Worm (Caenorhabditis elegans) whole organism, L1 larva: ENCODE measurements around the gene syd-1.

Source experiments
- C04F5.9 ChIP-seq: sonication (generic microtip); optimal IDR thresholded peaks from 2 replicates; lab custom pipeline; 2016; ENCODE audit warnings: missing genetic modification characterization, missing compliant biosample characterization
- C16A3.4 ChIP-seq: fragments of 150-350 bp; optimal IDR thresholded peaks from 2 replicates; lab custom pipeline; 2014; ENCODE audit warnings: missing biosample characterization, missing genetic modification characterization
- Y116A8C.19 ChIP-seq: sonication (generic microtip); optimal IDR thresholded peaks from 2 replicates; lab custom pipeline; 2016; ENCODE audit warnings: missing compliant biosample characterization, missing genetic modification characterization, borderline replicate concordance
- aly-2 ChIP-seq: fragments of 150-350 bp; optimal IDR thresholded peaks from 2 replicates; lab custom pipeline; 2014; ENCODE audit warnings: missing biosample characterization, missing genetic modification characterization
- ama-1 ChIP-seq: fragments of 150-350 bp; optimal IDR thresholded peaks from 2 replicates; lab custom pipeline; 2014
- ceh-63 ChIP-seq: fragments of 200-800 bp; sonication (Bioruptor generic); optimal IDR thresholded peaks from 2 replicates; lab custom pipeline; 2018; ENCODE audit warnings: mild to moderate bottlenecking, missing genetic modification characterization, missing compliant biosample characterization
- ceh-8 ChIP-seq: fragments of 200-800 bp; sonication (Bioruptor generic); optimal IDR thresholded peaks from 2 replicates; lab custom pipeline; 2018; ENCODE audit warnings: mild to moderate bottlenecking, missing genetic modification characterization, moderate library complexity, missing compliant biosample characterization
- ces-1 ChIP-seq: fragments of 150-350 bp; optimal IDR thresholded peaks from 2 replicates; lab custom pipeline; 2014; ENCODE audit warnings: missing biosample characterization, missing genetic modification reagents, missing genetic modification characterization
- dsc-1 ChIP-seq: sonication (generic microtip); optimal IDR thresholded peaks from 2 replicates; lab custom pipeline; 2016; ENCODE audit warnings: mild to moderate bottlenecking, missing genetic modification characterization, missing compliant biosample characterization
- efl-1 ChIP-seq, 4 experiments: fragments of 150-350 bp; optimal IDR thresholded peaks in 3 of 4; peaks in 1 of 4; 1 replicate in 1 of 4; 2 replicates in 3 of 4; lab custom pipeline; 2014; ENCODE audit warnings: missing biosample characterization in 2 of 4, missing genetic modification characterization in 2 of 4, missing genetic modification reagents in 2 of 4
- efl-3 ChIP-seq: fragments of 200-800 bp; sonication (Bioruptor generic); optimal IDR thresholded peaks from 2 replicates; lab custom pipeline; 2018; ENCODE audit warnings: mild to moderate bottlenecking, missing genetic modification characterization, missing compliant biosample characterization
- egl-13 ChIP-seq: sonication (generic microtip); optimal IDR thresholded peaks from 2 replicates; lab custom pipeline; 2016; ENCODE audit warnings: missing genotype, missing genetic modification reagents, missing genetic modification characterization, missing compliant biosample characterization
- elt-2 ChIP-seq: sonication (generic microtip); optimal IDR thresholded peaks from 2 replicates; lab custom pipeline; 2016; ENCODE audit warnings: missing genetic modification characterization, mild to moderate bottlenecking, inconsistent platforms, missing compliant biosample characterization, missing genetic modification reagents
- elt-3 ChIP-seq, 6 experiments: fragments of 150-350 bp in 1 of 6; sonication (generic microtip); optimal IDR thresholded peaks; 2 replicates each; lab custom pipeline; 2017 to 2018; ENCODE audit warnings: missing biosample characterization in 6 of 6, missing genetic modification characterization in 6 of 6, inconsistent platforms in 1 of 6
- fkh-10 ChIP-seq: sonication (generic microtip); optimal IDR thresholded peaks from 2 replicates; lab custom pipeline; 2017; ENCODE audit warnings: missing biosample characterization, missing genetic modification reagents, missing genetic modification characterization
- fkh-4 ChIP-seq: sonication (generic microtip); optimal IDR thresholded peaks from 2 replicates; lab custom pipeline; 2016; ENCODE audit warnings: missing compliant biosample characterization, missing genetic modification characterization, borderline replicate concordance
- fkh-8 ChIP-seq: sonication (generic microtip); optimal IDR thresholded peaks from 2 replicates; lab custom pipeline; 2016; ENCODE audit warnings: mild to moderate bottlenecking, missing genetic modification characterization, missing compliant biosample characterization
- irx-1 ChIP-seq: sonication (generic microtip); optimal IDR thresholded peaks from 2 replicates; lab custom pipeline; 2016; ENCODE audit warnings: missing genetic modification characterization, missing compliant biosample characterization
- isw-1 ChIP-seq: fragments of 200-800 bp; sonication (Bioruptor generic); IDR thresholded peaks from 2 replicates; pipeline ENCODE4 v1.3.6; 2022; ENCODE audit warnings: missing genetic modification characterization, missing compliant biosample characterization
- jun-1 ChIP-seq: fragments of 150-350 bp; optimal IDR thresholded peaks from 2 replicates; lab custom pipeline; 2014; ENCODE audit warnings: missing biosample characterization, missing genetic modification reagents, missing genetic modification characterization
- lin-13 ChIP-seq: fragments of 150-350 bp; optimal IDR thresholded peaks from 2 replicates; lab custom pipeline; 2014; ENCODE audit warnings: missing biosample characterization, missing genetic modification reagents, missing genetic modification characterization
- lin-14 ChIP-seq: fragments of 200-800 bp; sonication (Bioruptor generic); optimal IDR thresholded peaks from 2 replicates; lab custom pipeline; 2018; ENCODE audit warnings: mild to moderate bottlenecking, missing genetic modification characterization, moderate library complexity, missing compliant biosample characterization
- lin-15B ChIP-seq: fragments of 150-350 bp; sonication (generic microtip); optimal IDR thresholded peaks from 3 replicates; lab custom pipeline; 2014; ENCODE audit warnings: missing biosample characterization, missing genetic modification characterization
- lsy-2 ChIP-seq, 2 experiments: fragments of 150-350 bp; optimal IDR thresholded peaks; 2 replicates each; lab custom pipeline; 2014; ENCODE audit warnings: missing biosample characterization in 2 of 2, missing genetic modification characterization in 2 of 2
- mdl-1 ChIP-seq, 2 experiments: fragments of 150-350 bp; optimal IDR thresholded peaks; 2 replicates each; lab custom pipeline; 2014 to 2017; ENCODE audit warnings: missing biosample characterization in 2 of 2, missing genetic modification characterization in 2 of 2, inconsistent platforms in 1 of 2
- mef-2 ChIP-seq: fragments of 150-350 bp; optimal IDR thresholded peaks from 2 replicates; lab custom pipeline; 2014; ENCODE audit warnings: missing biosample characterization, missing genetic modification characterization
- mep-1 ChIP-seq: fragments of 150-350 bp; optimal IDR thresholded peaks from 2 replicates; lab custom pipeline; 2014; ENCODE audit warnings: missing biosample characterization, missing genetic modification characterization
- nhr-11 ChIP-seq: fragments of 150-350 bp; optimal IDR thresholded peaks from 2 replicates; lab custom pipeline; 2014; ENCODE audit warnings: missing biosample characterization, missing genetic modification characterization
- nhr-19 ChIP-seq: fragments of 200-800 bp; sonication (Bioruptor generic); conservative IDR thresholded peaks from 2 replicates; pipeline ENCODE4 v1.3.6; 2022; ENCODE audit warnings: missing genetic modification characterization, missing compliant biosample characterization
- nhr-20 ChIP-seq: sonication (generic microtip); optimal IDR thresholded peaks from 2 replicates; lab custom pipeline; 2016; ENCODE audit warnings: mild to moderate bottlenecking, missing genetic modification characterization, missing compliant biosample characterization
- nhr-28 ChIP-seq: fragments of 150-350 bp; optimal IDR thresholded peaks from 2 replicates; lab custom pipeline; 2014; ENCODE audit warnings: missing biosample characterization, missing genetic modification characterization
- nhr-71 ChIP-seq: sonication (generic microtip); optimal IDR thresholded peaks from 2 replicates; lab custom pipeline; 2016; ENCODE audit warnings: mild to moderate bottlenecking, missing genetic modification characterization, moderate library complexity, missing compliant biosample characterization
- nhr-77 ChIP-seq: fragments of 150-350 bp; optimal IDR thresholded peaks from 2 replicates; lab custom pipeline; 2014; ENCODE audit warnings: missing biosample characterization, missing genetic modification characterization
- nhr-84 ChIP-seq: sonication (generic microtip); optimal IDR thresholded peaks from 2 replicates; lab custom pipeline; 2017; ENCODE audit warnings: missing biosample characterization, missing genetic modification characterization
- pag-3 ChIP-seq: sonication (generic microtip); optimal IDR thresholded peaks from 2 replicates; lab custom pipeline; 2017; ENCODE audit warnings: missing genetic modification characterization, mild to moderate bottlenecking, missing compliant biosample characterization, antibody characterized with exemption, borderline replicate concordance; ENCODE audit not compliant: insufficient read depth
- rnt-1 ChIP-seq: sonication (generic microtip); optimal IDR thresholded peaks from 2 replicates; lab custom pipeline; 2016; ENCODE audit warnings: mild to moderate bottlenecking, missing genetic modification characterization, moderate library complexity, missing compliant biosample characterization
- snpc-4 ChIP-seq: fragments of 150-350 bp; optimal IDR thresholded peaks from 2 replicates; lab custom pipeline; 2014; ENCODE audit warnings: missing biosample characterization, missing genetic modification characterization
- snu-23 ChIP-seq: sonication (generic microtip); optimal IDR thresholded peaks from 2 replicates; lab custom pipeline; 2016; ENCODE audit warnings: missing genetic modification characterization, missing compliant biosample characterization
- swsn-7 ChIP-seq: sonication (generic microtip); optimal IDR thresholded peaks from 2 replicates; lab custom pipeline; 2016; ENCODE audit warnings: missing genetic modification characterization, missing compliant biosample characterization
- tbx-2 ChIP-seq: sonication (generic microtip); optimal IDR thresholded peaks from 2 replicates; lab custom pipeline; 2016; ENCODE audit warnings: missing genetic modification characterization, missing compliant biosample characterization
- unc-130 ChIP-seq: fragments of 150-350 bp; optimal IDR thresholded peaks from 2 replicates; lab custom pipeline; 2017; ENCODE audit warnings: missing biosample characterization, missing genetic modification characterization, inconsistent platforms
- unc-30 ChIP-seq: sonication (generic microtip); optimal IDR thresholded peaks from 2 replicates; lab custom pipeline; 2017; ENCODE audit warnings: missing biosample characterization, missing genetic modification characterization
- xbp-1 ChIP-seq: sonication (generic microtip); optimal IDR thresholded peaks from 2 replicates; lab custom pipeline; 2016; ENCODE audit warnings: missing genetic modification characterization, missing compliant biosample characterization

The syd-1 gene

DNA sequence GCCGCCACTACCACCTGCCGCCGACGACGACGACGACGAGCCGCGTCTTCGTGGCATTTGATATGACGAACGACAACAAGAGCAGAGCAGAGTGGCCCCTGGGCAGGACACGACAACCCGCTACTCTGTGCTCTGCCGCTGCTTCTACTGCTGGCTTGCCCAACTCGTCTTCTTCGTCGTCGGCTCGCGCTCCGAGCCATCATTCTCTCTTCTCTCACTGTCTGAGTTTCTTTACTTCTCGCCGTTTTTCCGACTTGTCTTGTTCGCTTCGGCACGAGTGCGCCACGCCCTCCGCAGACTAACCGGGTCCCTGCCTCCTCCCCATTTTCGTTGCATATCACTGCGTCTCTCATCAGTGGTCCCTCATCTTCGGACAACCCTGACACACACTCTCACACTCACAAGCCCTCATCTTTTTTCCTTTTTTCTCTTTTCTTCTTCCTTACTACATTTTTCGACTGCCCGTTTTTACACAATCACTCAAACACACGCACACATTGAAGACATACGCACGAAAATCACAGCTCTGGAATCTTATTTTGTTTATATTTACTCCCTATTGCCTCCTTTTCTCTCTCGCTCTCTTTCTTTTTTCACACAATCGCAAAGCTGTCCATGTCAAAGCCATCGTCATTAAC is 47.4 kb upstream of the syd-1 start (continued):
- TF ChIP-seq unc-30 (tag; lab: Kevin White, UChicago) (no peak), elt-3 (tag; optimal IDR thresholded peaks at IDR 0.05; lab: Kevin White, UChicago) (no peak), dsc-1 (tag; lab: Kevin White, UChicago) (peak; percentile 67), mef-2 (tag; lab: Kevin White, UChicago) (peak; percentile 8), Y116A8C.19 (tag; lab: Kevin White, UChicago) (no peak), irx-1 (tag; lab: Kevin White, UChicago) (peak; percentile 29), nhr-77 (tag; lab: Kevin White, UChicago) (no peak), egl-13 (tag; lab: Kevin White, UChicago) (peak; percentile 78), ceh-8 (GFP tag; lab: Kevin White, UChicago) (peak; percentile 16), snu-23 (GFP tag; lab: Kevin White, UChicago) (peak; percentile 80), ama-1 (peak; percentile 38), elt-2 (tag; lab: Kevin White, UChicago) (no peak), nhr-19 (peak; percentile 70), mdl-1 (tag; optimal IDR thresholded peaks at IDR 0.05; lab: Kevin White, UChicago) (peak in 1 of 2 experiments; percentile 56), lin-14 (GFP tag; lab: Kevin White, UChicago) (peak; percentile 95), nhr-28 (tag; lab: Kevin White, UChicago) (no peak), tbx-2 (tag; lab: Kevin White, UChicago) (peak; percentile 74), C04F5.9 (tag; lab: Kevin White, UChicago) (no peak), snpc-4 (tag; lab: Kevin White, UChicago) (no peak), isw-1 (GFP tag; lab: Robert Waterston, UW) (peak; percentile 57), ces-1 (GFP tag; lab: Kevin White, UChicago) (no peak), jun-1 (tag; lab: Kevin White, UChicago) (peak; percentile 31), aly-2 (tag; lab: Kevin White, UChicago) (no peak), nhr-11 (no peak), unc-130 (tag; lab: Kevin White, UChicago) (peak; percentile 71), ceh-63 (GFP tag; lab: Kevin White, UChicago) (no peak), lin-15B (tag; lab: Kevin White, UChicago) (no peak), nhr-84 (tag; lab: Kevin White, UChicago) (no peak), C16A3.4 (tag; lab: Kevin White, UChicago) (peak; percentile 63), fkh-10 (GFP tag; lab: Kevin White, UChicago) (peak; percentile 93)

DNA sequence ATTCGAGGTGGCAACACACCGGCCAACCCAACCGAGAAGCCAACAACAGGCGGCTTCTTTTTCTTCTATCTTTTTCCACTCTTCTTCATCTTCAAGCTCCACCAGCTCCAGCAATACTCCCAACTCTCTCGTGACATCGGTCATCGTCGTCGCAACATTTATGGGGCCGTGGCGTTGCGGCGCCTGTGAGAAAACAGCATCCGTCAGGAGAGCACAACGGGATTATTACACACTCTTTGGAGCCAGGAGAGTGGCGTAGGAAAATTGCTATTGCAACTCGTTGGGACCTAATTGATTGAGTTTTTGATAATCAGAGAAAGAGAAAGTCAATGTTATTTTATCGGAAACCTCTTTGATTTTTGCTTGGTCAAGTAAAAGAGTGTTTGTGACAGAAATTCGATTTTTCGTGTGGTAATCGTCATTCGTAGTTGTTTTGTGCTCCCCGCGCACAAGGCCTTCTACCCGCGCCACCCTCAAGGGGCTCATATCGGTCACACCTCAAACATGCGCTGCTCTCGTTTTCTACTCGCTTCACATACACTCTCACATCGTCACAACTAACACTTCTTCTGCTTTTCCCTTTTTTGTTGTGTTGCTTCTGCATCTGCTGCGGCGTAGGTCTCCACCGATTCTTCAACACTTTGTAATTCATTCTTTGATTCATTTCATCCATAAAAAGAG is 45.6 kb upstream of the syd-1 start:
- TF ChIP-seq lin-13 (GFP tag; lab: Kevin White, UChicago) (no peak), nhr-11 (peak; percentile 13), mep-1 (tag; lab: Kevin White, UChicago) (peak; percentile 18), efl-3 (no peak), fkh-8 (tag; lab: Kevin White, UChicago) (peak; percentile 39), nhr-71 (tag; lab: Kevin White, UChicago) (peak; percentile 78), pag-3 (no peak), rnt-1 (tag; lab: Kevin White, UChicago) (peak; percentile 79), lsy-2 (tag; optimal IDR thresholded peaks at IDR 0.05; lab: Kevin White, UChicago) (peak; percentile 24 to 51), xbp-1 (tag; lab: Kevin White, UChicago) (no peak), swsn-7 (peak; percentile 35), elt-3 (tag; optimal IDR thresholded peaks at IDR 0.05; lab: Kevin White, UChicago) (no peak), efl-1 (optimal IDR thresholded peaks at IDR 0.05; lab: Kevin White, UChicago) (peak in 1 of 2 experiments; percentile 18), efl-1 (GFP tag; optimal IDR thresholded peaks at IDR 0.05 in 1 of 2; lab: Kevin White, UChicago) (peak in 1 of 2 experiments; percentile 84), nhr-20 (tag; lab: Kevin White, UChicago) (peak; percentile 37), snu-23 (GFP tag; lab: Kevin White, UChicago) (peak; percentile 34), ceh-63 (GFP tag; lab: Kevin White, UChicago) (no peak), dsc-1 (tag; lab: Kevin White, UChicago) (peak; percentile 38), lin-14 (GFP tag; lab: Kevin White, UChicago) (peak; percentile 76), fkh-4 (no peak)
- TF ChIP-seq, all 84 proteins: peak for 12
